Fruit fly (Drosophila melanogaster) whole organism, prepupa: Measurements from ENCODE around the gene deltaCOP.

Source experiments
- Blimp-1 ChIP-seq: fragments of 200-800 bp; sonication (Bioruptor generic); optimal IDR thresholded peaks from 3 replicates; lab custom pipeline; 2017; ENCODE audit warnings: missing biosample characterization, missing genetic modification characterization, mild to moderate bottlenecking, moderate library complexity, missing genetic modification reagents
- CG10631 ChIP-seq: fragments of 200-800 bp; sonication (Bioruptor generic); optimal IDR thresholded peaks from 2 replicates; lab custom pipeline; 2016; ENCODE audit warnings: missing biosample characterization, missing genetic modification characterization
- CG10669 ChIP-seq: fragments of 200-800 bp; sonication (Bioruptor generic); optimal IDR thresholded peaks from 3 replicates; lab custom pipeline; 2018; ENCODE audit warnings: missing biosample characterization, mild to moderate bottlenecking, missing genetic modification characterization, moderate library complexity
- CG11294 ChIP-seq: fragments of 200-800 bp; sonication (Bioruptor generic); IDR thresholded peaks from 2 replicates; pipeline ENCODE4 v1.3.6; 2022; ENCODE audit warnings: missing biosample characterization, missing genetic modification characterization
- CG11762 ChIP-seq: fragments of 200-800 bp; sonication (Bioruptor generic); optimal IDR thresholded peaks from 3 replicates; lab custom pipeline; 2016; ENCODE audit warnings: missing biosample characterization, missing genetic modification characterization; ENCODE audit not compliant: insufficient read depth
- CG11902 ChIP-seq: fragments of 200-800 bp; sonication (Bioruptor generic); optimal IDR thresholded peaks from 3 replicates; lab custom pipeline; 2016; ENCODE audit warnings: missing biosample characterization, missing genetic modification characterization
- CG15336 ChIP-seq: fragments of 200-800 bp; sonication (Bioruptor generic); IDR thresholded peaks from 2 replicates; pipeline ENCODE4 v1.3.6; 2022; ENCODE audit warnings: missing biosample characterization, missing genetic modification characterization
- CG1621 ChIP-seq: fragments of 200-800 bp; sonication (Bioruptor generic); optimal IDR thresholded peaks from 3 replicates; lab custom pipeline; 2018; ENCODE audit warnings: missing biosample characterization, mild to moderate bottlenecking, missing genetic modification characterization
- CG16779 ChIP-seq: fragments of 200-800 bp; sonication (Bioruptor generic); optimal IDR thresholded peaks from 3 replicates; lab custom pipeline; 2017; ENCODE audit warnings: missing biosample characterization, mild to moderate bottlenecking, missing genetic modification characterization
- CG3032 ChIP-seq: fragments of 200-800 bp; optimal IDR thresholded peaks from 2 replicates; lab custom pipeline; 2019; ENCODE audit warnings: missing biosample characterization, mild to moderate bottlenecking, missing genetic modification characterization, moderate library complexity
- CG31627 ChIP-seq: fragments of 200-800 bp; sonication (Bioruptor generic); optimal IDR thresholded peaks from 3 replicates; lab custom pipeline; 2016; ENCODE audit warnings: missing biosample characterization, missing genetic modification characterization
- CG34406 ChIP-seq: fragments of 200-800 bp; sonication (Bioruptor generic); optimal IDR thresholded peaks from 3 replicates; lab custom pipeline; 2016; ENCODE audit warnings: missing biosample characterization, missing genetic modification characterization
- CG3919 ChIP-seq: fragments of 200-800 bp; sonication (Bioruptor generic); optimal IDR thresholded peaks from 3 replicates; lab custom pipeline; 2016; ENCODE audit warnings: missing biosample characterization, missing genetic modification characterization
- CG4318 ChIP-seq: fragments of 200-800 bp; sonication (Bioruptor generic); optimal IDR thresholded peaks from 3 replicates; lab custom pipeline; 2017; ENCODE audit warnings: missing biosample characterization, mild to moderate bottlenecking, missing genetic modification characterization
- CG6163 ChIP-seq: fragments of 200-800 bp; sonication (Bioruptor generic); IDR thresholded peaks from 3 replicates; pipeline ENCODE4 v1.3.6; 2022; ENCODE audit warnings: missing biosample characterization, missing genetic modification characterization
- CG6276 ChIP-seq: fragments of 200-800 bp; sonication (Bioruptor generic); optimal IDR thresholded peaks from 2 replicates; lab custom pipeline; 2017; ENCODE audit warnings: missing biosample characterization, mild to moderate bottlenecking, missing genetic modification characterization
- CG6792 ChIP-seq: fragments of 200-800 bp; sonication (Bioruptor generic); optimal IDR thresholded peaks from 3 replicates; lab custom pipeline; 2016; ENCODE audit warnings: missing biosample characterization, missing genetic modification characterization
- CG6808 ChIP-seq: fragments of 200-800 bp; sonication (Bioruptor generic); optimal IDR thresholded peaks from 3 replicates; lab custom pipeline; 2017; ENCODE audit warnings: missing biosample characterization, missing genetic modification characterization, mild to moderate bottlenecking, moderate library complexity, missing genetic modification reagents
- CG6854 ChIP-seq: fragments of 200-800 bp; sonication (Bioruptor generic); optimal IDR thresholded peaks from 2 replicates; lab custom pipeline; 2017; ENCODE audit warnings: missing biosample characterization, mild to moderate bottlenecking, missing genetic modification characterization
- CG8119 ChIP-seq: fragments of 200-800 bp; sonication (Bioruptor generic); IDR thresholded peaks from 3 replicates; pipeline ENCODE4 v1.3.6; 2022; ENCODE audit warnings: missing biosample characterization, missing genetic modification characterization
- CG8319 ChIP-seq: fragments of 200-800 bp; sonication (Bioruptor generic); optimal IDR thresholded peaks from 3 replicates; lab custom pipeline; 2016; ENCODE audit warnings: missing biosample characterization, missing genetic modification characterization
- CG8632 ChIP-seq: fragments of 200-800 bp; sonication (Bioruptor generic); optimal IDR thresholded peaks from 3 replicates; lab custom pipeline; 2016; ENCODE audit warnings: missing biosample characterization, missing genetic modification characterization
- CG9139 ChIP-seq: fragments of 200-800 bp; sonication (Bioruptor generic); optimal IDR thresholded peaks from 3 replicates; lab custom pipeline; 2017; ENCODE audit warnings: missing biosample characterization, mild to moderate bottlenecking, missing genetic modification characterization
- Eip78C ChIP-seq: fragments of 200-800 bp; sonication (Bioruptor generic); peaks from one replicate; lab custom pipeline; 2016; ENCODE audit warnings: missing biosample characterization, missing genetic modification characterization
- Ets21C ChIP-seq: fragments of 200-800 bp; sonication (Bioruptor generic); optimal IDR thresholded peaks from 3 replicates; lab custom pipeline; 2016; ENCODE audit warnings: missing biosample characterization, missing genetic modification characterization
- Ets96B ChIP-seq: fragments of 200-800 bp; optimal IDR thresholded peaks from 2 replicates; lab custom pipeline; 2019; ENCODE audit warnings: missing biosample characterization, mild to moderate bottlenecking, missing genetic modification characterization, moderate library complexity
- Gug ChIP-seq: fragments of 200-800 bp; sonication (Bioruptor generic); IDR thresholded peaks from 2 replicates; pipeline ENCODE4 v1.3.6; 2022; ENCODE audit warnings: missing biosample characterization, missing genetic modification characterization
- Hr38 ChIP-seq: sonication (Bioruptor generic); optimal IDR thresholded peaks from 2 replicates; lab custom pipeline; 2016; ENCODE audit warnings: missing biosample characterization, missing genetic modification characterization
- Hr39 ChIP-seq: fragments of 200-800 bp; sonication (Bioruptor generic); optimal IDR thresholded peaks from 2 replicates; lab custom pipeline; 2016; ENCODE audit warnings: missing biosample characterization, missing genetic modification characterization
- Hr4 ChIP-seq: fragments of 200-800 bp; sonication (Bioruptor generic); optimal IDR thresholded peaks from 3 replicates; lab custom pipeline; 2016; ENCODE audit warnings: missing biosample characterization, missing genetic modification characterization
- Lpt ChIP-seq: fragments of 200-800 bp; sonication (Bioruptor generic); optimal IDR thresholded peaks from 3 replicates; lab custom pipeline; 2016; ENCODE audit warnings: missing biosample characterization, missing genetic modification characterization
- Met ChIP-seq: fragments of 200-800 bp; sonication (Bioruptor generic); optimal IDR thresholded peaks from 3 replicates; lab custom pipeline; 2016; ENCODE audit warnings: missing biosample characterization, missing genetic modification characterization
- OdsH ChIP-seq: fragments of 200-800 bp; sonication (Bioruptor generic); optimal IDR thresholded peaks from 3 replicates; lab custom pipeline; 2016; ENCODE audit warnings: missing biosample characterization, missing genetic modification characterization
- Smox ChIP-seq: fragments of 200-800 bp; sonication (Bioruptor generic); optimal IDR thresholded peaks from 3 replicates; lab custom pipeline; 2016; ENCODE audit warnings: missing biosample characterization, missing genetic modification characterization
- Sox102F ChIP-seq: fragments of 200-800 bp; sonication (Bioruptor generic); optimal IDR thresholded peaks from 2 replicates; lab custom pipeline; 2016; ENCODE audit warnings: missing biosample characterization, mild to moderate bottlenecking, missing genetic modification characterization
- Sox14 ChIP-seq: fragments of 200-800 bp; sonication (Bioruptor generic); optimal IDR thresholded peaks from 3 replicates; lab custom pipeline; 2016; ENCODE audit warnings: missing biosample characterization, missing genetic modification characterization
- Sox15 ChIP-seq: fragments of 200-800 bp; sonication (Bioruptor generic); optimal IDR thresholded peaks from 3 replicates; lab custom pipeline; 2016; ENCODE audit warnings: missing biosample characterization, missing genetic modification characterization
- acj6 ChIP-seq: fragments of 200-800 bp; sonication (Bioruptor generic); optimal IDR thresholded peaks from 3 replicates; lab custom pipeline; 2016; ENCODE audit warnings: missing biosample characterization, missing genetic modification characterization
- dac ChIP-seq: fragments of 200-800 bp; sonication (Bioruptor generic); optimal IDR thresholded peaks from 2 replicates; lab custom pipeline; 2017; ENCODE audit warnings: missing biosample characterization, mild to moderate bottlenecking, missing genetic modification characterization
- dsx ChIP-seq: fragments of 200-800 bp; optimal IDR thresholded peaks from 3 replicates; lab custom pipeline; 2019; ENCODE audit warnings: missing biosample characterization, mild to moderate bottlenecking, missing genetic modification characterization, moderate library complexity; ENCODE audit not compliant: poor library complexity, severe bottlenecking
- eg ChIP-seq: fragments of 200-800 bp; sonication (Bioruptor generic); IDR thresholded peaks from 3 replicates; pipeline ENCODE4 v1.3.6; 2022; ENCODE audit warnings: missing biosample characterization, missing genetic modification characterization
- esn ChIP-seq: fragments of 200-800 bp; sonication (Bioruptor generic); optimal IDR thresholded peaks from 2 replicates; lab custom pipeline; 2016; ENCODE audit warnings: missing biosample characterization, mild to moderate bottlenecking, missing genetic modification characterization, moderate library complexity
- fd85E ChIP-seq: fragments of 200-800 bp; sonication (Bioruptor generic); optimal IDR thresholded peaks from 3 replicates; lab custom pipeline; 2016; ENCODE audit warnings: missing biosample characterization, missing genetic modification characterization
- fkh ChIP-seq: fragments of 200-800 bp; sonication (Bioruptor generic); optimal IDR thresholded peaks from 3 replicates; lab custom pipeline; 2017; ENCODE audit warnings: missing biosample characterization, mild to moderate bottlenecking, missing genetic modification characterization, moderate library complexity
- net ChIP-seq: fragments of 200-800 bp; sonication (Bioruptor generic); optimal IDR thresholded peaks from 3 replicates; lab custom pipeline; 2016; ENCODE audit warnings: missing biosample characterization, missing genetic modification characterization
- pdm3 ChIP-seq: fragments of 200-800 bp; sonication (Bioruptor generic); optimal IDR thresholded peaks from 3 replicates; lab custom pipeline; 2016; ENCODE audit warnings: missing biosample characterization, missing genetic modification characterization
- salr ChIP-seq, 2 experiments: fragments of 200-800 bp; sonication (Bioruptor generic); optimal IDR thresholded peaks; 3 replicates each; lab custom pipeline; 2016 to 2018; ENCODE audit warnings: missing biosample characterization in 2 of 2, missing genetic modification characterization in 2 of 2, mild to moderate bottlenecking in 1 of 2
- ss ChIP-seq, 2 experiments: fragments of 200-800 bp; sonication (Bioruptor generic); optimal IDR thresholded peaks; 2 replicates in 1 of 2; 3 replicates in 1 of 2; lab custom pipeline; 2017 to 2018; ENCODE audit warnings: mild to moderate bottlenecking in 2 of 2, missing biosample characterization in 2 of 2, missing genetic modification characterization in 2 of 2, moderate library complexity in 1 of 2
- svp ChIP-seq: fragments of 200-800 bp; sonication (Bioruptor generic); peaks from one replicate; lab custom pipeline; 2016; ENCODE audit warnings: missing biosample characterization, missing genetic modification characterization
- vri ChIP-seq: fragments of 200-800 bp; sonication (Bioruptor generic); optimal IDR thresholded peaks from 3 replicates; lab custom pipeline; 2016; ENCODE audit warnings: missing biosample characterization, mild to moderate bottlenecking, missing genetic modification characterization

deltaCOP gene

DNA sequence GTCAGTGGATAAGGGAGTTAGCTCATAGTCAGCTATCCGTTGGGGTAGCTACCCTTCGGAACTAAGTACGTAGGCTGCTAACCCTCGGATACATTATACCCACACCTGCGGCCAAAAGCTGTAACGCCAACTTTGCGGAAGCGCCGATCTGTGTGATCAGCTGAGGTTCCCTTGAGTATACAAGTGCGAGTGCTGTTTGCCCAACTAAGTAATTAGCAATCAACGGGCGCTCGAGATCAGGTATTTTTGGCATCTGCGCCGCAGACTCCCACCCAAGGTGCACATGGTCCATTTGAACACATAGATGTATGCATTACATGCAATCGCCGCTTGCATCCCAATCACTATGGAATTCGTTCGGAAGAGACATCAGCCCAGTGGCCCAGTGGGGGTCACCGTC is 7.5 kb downstream of the deltaCOP start:
- TF ChIP-seq CG6854 (GFP tag; lab: Kevin White, UChicago) = no peak
- peak; percentile 81 for TF ChIP-seq fkh (GFP tag; lab: Kevin White, UChicago)
- peak; percentile 27 for TF ChIP-seq svp (GFP tag; lab: Kevin White, UChicago)

DNA sequence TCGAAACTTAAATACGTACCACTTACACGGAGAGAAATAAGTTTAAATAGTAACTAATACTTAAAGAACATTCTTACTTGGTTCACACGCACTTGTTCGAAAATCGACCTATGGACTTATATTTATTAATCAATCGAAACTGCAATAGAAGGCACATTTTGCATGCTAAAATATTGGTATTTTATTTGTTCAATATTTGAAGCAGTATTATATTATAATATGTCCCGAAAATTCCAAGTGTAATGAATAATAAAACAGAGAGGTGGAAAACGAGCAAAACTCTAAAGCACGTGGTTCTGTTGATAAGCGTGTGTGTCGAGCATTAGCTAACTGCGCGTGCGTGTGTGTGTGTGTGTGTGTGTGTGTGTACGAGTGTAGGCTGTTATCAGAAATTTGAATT is 11.7 kb downstream of the deltaCOP start:
- TF ChIP-seq fkh (GFP tag; lab: Kevin White, UChicago) (peak; percentile 69), dsx (GFP tag; lab: Kevin White, UChicago) (no peak), CG6276 (GFP tag; lab: Kevin White, UChicago) (no peak), vri (GFP tag; lab: Kevin White, UChicago) (peak; percentile 85), OdsH (GFP tag; lab: Kevin White, UChicago) (peak; percentile 18), CG6808 (GFP tag; lab: Kevin White, UChicago) (no peak), Met (GFP tag; lab: Kevin White, UChicago) (peak; percentile 42), svp (GFP tag; lab: Kevin White, UChicago) (peak; percentile 42), salr (GFP tag; optimal IDR thresholded peaks at IDR 0.05; lab: Kevin White, UChicago) (no peak), acj6 (GFP tag; lab: Kevin White, UChicago) (peak; percentile 2), CG6163 (no peak), Smox (peak; percentile 30), CG3032 (tag; lab: Kevin White, UChicago) (no peak), CG11902 (GFP tag; lab: Kevin White, UChicago) (no peak), Ets96B (tag; lab: Kevin White, UChicago) (no peak), dac (GFP tag; lab: Kevin White, UChicago) (no peak), CG11294 (GFP tag; lab: Robert Waterston, UW) (no peak), CG9139 (no peak), CG10631 (no peak), CG11762 (GFP tag; lab: Kevin White, UChicago) (no peak), CG1621 (no peak), CG15336 (0 out of 2 replicates have a peak, but pooled peaks have one; percentile 21), Ets21C (GFP tag; lab: Kevin White, UChicago) (peak; percentile 1), CG4318 (no peak), CG6792 (GFP tag; lab: Kevin White, UChicago) (no peak), Eip78C (peak; percentile 70), CG16779 (no peak), Hr39 (peak; percentile 27), CG8119 (no peak), Sox14 (GFP tag; lab: Kevin White, UChicago) (no peak), CG3919 (GFP tag; lab: Kevin White, UChicago) (no peak), Sox102F (GFP tag; lab: Kevin White, UChicago) (peak; percentile 21), CG34406 (GFP tag; lab: Kevin White, UChicago) (no peak), CG10669 (GFP tag; lab: Kevin White, UChicago) (no peak), CG6854 (GFP tag; lab: Kevin White, UChicago) (no peak), fd85E (no peak), Lpt (GFP tag; lab: Kevin White, UChicago) (no peak), Hr4 (GFP tag; lab: Kevin White, UChicago) (peak; percentile 18), ss (GFP tag; optimal IDR thresholded peaks at IDR 0.05; lab: Kevin White, UChicago) (no peak), esn (GFP tag; lab: Kevin White, UChicago) (peak; percentile 43), CG31627 (peak; percentile 5), Blimp-1 (GFP tag; lab: Kevin White, UChicago) (no peak), Hr38 (no peak), eg (GFP tag; lab: Robert Waterston, UW) (no peak), Sox15 (GFP tag; lab: Kevin White, UChicago) (no peak), Gug (no peak), CG8319 (GFP tag; lab: Kevin White, UChicago) (no peak), pdm3 (GFP tag; lab: Kevin White, UChicago) (peak; percentile 14), CG8632 (GFP tag; lab: Kevin White, UChicago) (no peak), net (GFP tag; lab: Kevin White, UChicago) (peak; percentile 13)
